Worm (Caenorhabditis elegans) whole organism, midembryonic: ENCODE measurements around the gene sma-6.

ENCODE experiments used
- T22C8.4 ChIP-seq: fragments of 200-800 bp; sonication (Bioruptor generic); IDR thresholded peaks from 2 replicates; pipeline ENCODE4 v1.3.6; 2022; ENCODE audit warnings: missing genetic modification characterization, missing compliant biosample characterization
- cog-1 ChIP-seq: sonication (generic microtip); optimal IDR thresholded peaks from 2 replicates; lab custom pipeline; 2016; ENCODE audit warnings: missing genetic modification characterization, missing compliant biosample characterization
- flt-1 ChIP-seq: fragments of 200-800 bp; sonication (Bioruptor generic); IDR thresholded peaks from 2 replicates; pipeline ENCODE4 v1.3.6; 2022; ENCODE audit warnings: missing genetic modification characterization, missing compliant biosample characterization
- med-1 ChIP-seq: sonication (generic microtip); optimal IDR thresholded peaks from 2 replicates; lab custom pipeline; 2017; ENCODE audit warnings: missing genetic modification characterization, mild to moderate bottlenecking, missing compliant biosample characterization, antibody characterized with exemption, missing genetic modification reagents; ENCODE audit not compliant: insufficient read depth
- ref-1 ChIP-seq: fragments of 200-800 bp; sonication (Bioruptor generic); conservative IDR thresholded peaks from 2 replicates; pipeline ENCODE4 v1.3.6; 2022; ENCODE audit warnings: missing genetic modification reagents, missing genetic modification characterization, missing compliant biosample characterization
- ztf-23 ChIP-seq: fragments of 200-800 bp; sonication (Bioruptor generic); IDR thresholded peaks from 2 replicates; pipeline ENCODE4 v1.3.6; 2022; ENCODE audit warnings: missing genetic modification reagents, missing genetic modification characterization, missing compliant biosample characterization
- ztf-29 ChIP-seq: fragments of 200-800 bp; sonication (Bioruptor generic); IDR thresholded peaks from 2 replicates; pipeline ENCODE4 v1.3.6; 2022; ENCODE audit warnings: missing genetic modification reagents, missing genetic modification characterization, missing compliant biosample characterization

DNA sequence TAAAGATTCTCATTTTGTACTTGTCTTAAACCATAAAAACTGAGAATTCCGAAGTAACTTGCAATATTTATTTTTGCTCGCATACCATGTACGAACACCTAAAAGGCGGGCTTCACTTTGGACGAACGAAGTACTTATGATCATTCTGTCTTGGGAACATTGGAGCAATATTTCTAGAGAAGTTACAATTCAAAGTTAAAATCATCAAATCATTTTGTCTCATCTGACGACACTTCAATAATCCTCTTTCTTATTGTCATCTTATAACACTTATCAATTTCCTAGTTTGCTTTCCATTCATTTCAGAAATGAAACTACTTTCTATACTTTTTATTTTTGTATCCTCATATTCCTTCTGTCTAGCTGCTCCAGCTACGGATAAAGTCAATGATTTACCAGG lies 42.4 kb downstream of the sma-6 start, which contains the start of gene ctsa-4.1:
- TF ChIP-seq cog-1 = no peak
- no peak for TF ChIP-seq ztf-23 (GFP tag; lab: Robert Waterston, UW)
- no peak for TF ChIP-seq flt-1
- TF ChIP-seq ztf-29 (GFP tag; lab: Robert Waterston, UW) = no peak
- TF ChIP-seq ref-1 (GFP tag; lab: Robert Waterston, UW) = no peak
- TF ChIP-seq T22C8.4 (GFP tag; lab: Robert Waterston, UW) = no peak
- no peak for TF ChIP-seq med-1 (GFP tag; lab: Kevin White, UChicago)
